Fruit fly (Drosophila melanogaster) whole organism, embryonic: Measurements from ENCODE around the gene CG13031.

Source experiments
- Atf6 ChIP-seq: fragments of 200-800 bp; sonication (Bioruptor generic); IDR thresholded peaks from 2 replicates; pipeline ENCODE4 v1.3.6; 2022; ENCODE audit warnings: missing biosample characterization, missing genetic modification characterization
- BEAF-32 ChIP-seq: fragments of 200-800 bp; sonication (Bioruptor generic); optimal IDR thresholded peaks from 3 replicates; lab custom pipeline; 2017; ENCODE audit warnings: missing biosample characterization, missing genetic modification characterization, mild to moderate bottlenecking, moderate library complexity, missing genetic modification reagents
- CG10147 ChIP-seq: fragments of 200-800 bp; sonication (Bioruptor generic); optimal IDR thresholded peaks from 2 replicates; lab custom pipeline; 2019; ENCODE audit warnings: missing biosample characterization, mild to moderate bottlenecking, missing genetic modification characterization, moderate library complexity
- CG10209 ChIP-seq: fragments of 200-800 bp; sonication (Bioruptor generic); optimal IDR thresholded peaks from 3 replicates; lab custom pipeline; 2017; ENCODE audit warnings: missing biosample characterization, mild to moderate bottlenecking, missing genetic modification characterization, missing genetic modification reagents
- CG11560 ChIP-seq: fragments of 200-800 bp; sonication (Bioruptor generic); IDR thresholded peaks from 3 replicates; pipeline ENCODE4 v1.3.6; 2022; ENCODE audit warnings: missing biosample characterization, missing genetic modification characterization
- CG12391 ChIP-seq: fragments of 200-800 bp; sonication (Bioruptor generic); optimal IDR thresholded peaks from 3 replicates; lab custom pipeline; 2018; ENCODE audit warnings: missing biosample characterization, mild to moderate bottlenecking, missing genetic modification characterization, moderate library complexity
- CG15696 ChIP-seq: fragments of 200-800 bp; sonication (Bioruptor generic); optimal IDR thresholded peaks from 2 replicates; lab custom pipeline; 2019; ENCODE audit warnings: missing biosample characterization, mild to moderate bottlenecking, missing genetic modification characterization, moderate library complexity
- CG16813 ChIP-seq: fragments of 200-800 bp; sonication (Bioruptor generic); IDR thresholded peaks from 3 replicates; pipeline ENCODE4 v1.3.6; 2022; ENCODE audit warnings: missing biosample characterization, missing genetic modification characterization; ENCODE audit not compliant: partially characterized antibody
- CG2116 ChIP-seq: fragments of 200-800 bp; sonication (Bioruptor generic); optimal IDR thresholded peaks from 3 replicates; lab custom pipeline; 2018; ENCODE audit warnings: missing biosample characterization, mild to moderate bottlenecking, missing genetic modification characterization
- CG31224 ChIP-seq: fragments of 200-800 bp; sonication (Bioruptor generic); IDR thresholded peaks from 2 replicates; pipeline ENCODE4 v1.3.6; 2022; ENCODE audit warnings: missing biosample characterization, missing genetic modification characterization
- CG3163 ChIP-seq: fragments of 200-800 bp; sonication (Bioruptor generic); optimal IDR thresholded peaks from 3 replicates; lab custom pipeline; 2016; ENCODE audit warnings: missing biosample characterization, missing genetic modification characterization
- CG32532 ChIP-seq: fragments of 200-800 bp; sonication (Bioruptor generic); IDR thresholded peaks from 2 replicates; pipeline ENCODE4 v1.3.6; 2022; ENCODE audit warnings: missing biosample characterization, missing genetic modification characterization
- CG33213 ChIP-seq: fragments of 200-800 bp; sonication (Bioruptor generic); optimal IDR thresholded peaks from 3 replicates; lab custom pipeline; 2016; ENCODE audit warnings: missing biosample characterization, missing genetic modification characterization
- CG34224 ChIP-seq: fragments of 200-800 bp; sonication (Bioruptor generic); IDR thresholded peaks from 3 replicates; pipeline ENCODE4 v1.3.6; 2022; ENCODE audit warnings: missing biosample characterization, missing genetic modification characterization; ENCODE audit not compliant: partially characterized antibody
- CG34376 ChIP-seq: fragments of 200-800 bp; sonication (Bioruptor generic); optimal IDR thresholded peaks from 2 replicates; lab custom pipeline; 2018; ENCODE audit warnings: missing biosample characterization, mild to moderate bottlenecking, missing genetic modification characterization
- CG3847 ChIP-seq: fragments of 200-800 bp; sonication (Bioruptor generic); IDR thresholded peaks from 2 replicates; pipeline ENCODE4 v1.3.6; 2022; ENCODE audit warnings: missing biosample characterization, missing genetic modification characterization
- CG6175 ChIP-seq: fragments of 200-800 bp; sonication (Bioruptor generic); IDR thresholded peaks from 3 replicates; pipeline ENCODE4 v1.3.6; 2022; ENCODE audit warnings: missing biosample characterization, missing genetic modification characterization
- CG6254 ChIP-seq: fragments of 200-800 bp; sonication (Bioruptor generic); optimal IDR thresholded peaks from 3 replicates; lab custom pipeline; 2017; ENCODE audit warnings: mild to moderate bottlenecking, missing biosample characterization, missing genetic modification reagents, missing genetic modification characterization
- CG7745 ChIP-seq: fragments of 200-800 bp; sonication (Bioruptor generic); optimal IDR thresholded peaks from 2 replicates; lab custom pipeline; 2018; ENCODE audit warnings: missing biosample characterization, mild to moderate bottlenecking, missing genetic modification characterization, moderate library complexity
- CG7963 ChIP-seq: fragments of 200-800 bp; sonication (Bioruptor generic); IDR thresholded peaks from 3 replicates; pipeline ENCODE4 v1.3.6; 2022; ENCODE audit warnings: missing biosample characterization, missing genetic modification characterization; ENCODE audit not compliant: partially characterized antibody
- CG8290 ChIP-seq, 3 experiments: fragments of 200-800 bp; sonication (Bioruptor generic); optimal IDR thresholded peaks; 2 replicates each; lab custom pipeline; 2016 to 2019; ENCODE audit warnings: missing biosample characterization in 3 of 3, missing genetic modification characterization in 3 of 3, mild to moderate bottlenecking in 2 of 3, moderate library complexity in 1 of 3
- CG9727 ChIP-seq: fragments of 200-800 bp; sonication (Bioruptor generic); optimal IDR thresholded peaks from 3 replicates; lab custom pipeline; 2017; ENCODE audit warnings: missing biosample characterization, mild to moderate bottlenecking, missing genetic modification characterization
- CkIIα-i1 ChIP-seq: fragments of 200-800 bp; sonication (Bioruptor generic); IDR thresholded peaks from 2 replicates; pipeline ENCODE4 v1.3.6; 2022; ENCODE audit warnings: missing biosample characterization, missing genetic modification characterization
- Dll ChIP-seq: fragments of 200-800 bp; sonication (Bioruptor generic); IDR thresholded peaks from 4 replicates; pipeline ENCODE4 v1.3.6; 2022; ENCODE audit warnings: missing biosample characterization, missing genetic modification characterization; ENCODE audit not compliant: partially characterized antibody
- Drgx ChIP-seq: fragments of 200-800 bp; sonication (Bioruptor generic); IDR thresholded peaks from 2 replicates; pipeline ENCODE4 v1.3.6; 2022; ENCODE audit warnings: missing biosample characterization, missing genetic modification characterization
- Gug ChIP-seq: fragments of 200-800 bp; sonication (Bioruptor generic); IDR thresholded peaks from 4 replicates; pipeline ENCODE4 v1.3.6; 2022; ENCODE audit warnings: missing biosample characterization, missing genetic modification characterization
- HLH3B ChIP-seq: fragments of 200-800 bp; sonication (Bioruptor generic); IDR thresholded peaks from 2 replicates; pipeline ENCODE4 v1.3.6; 2022; ENCODE audit warnings: missing biosample characterization, missing genetic modification characterization
- HLH4C ChIP-seq: fragments of 200-800 bp; sonication (Bioruptor generic); IDR thresholded peaks from 3 replicates; pipeline ENCODE4 v1.3.6; 2022; ENCODE audit warnings: missing biosample characterization, missing genetic modification characterization; ENCODE audit not compliant: partially characterized antibody
- Oaz ChIP-seq: fragments of 200-800 bp; sonication (Bioruptor generic); IDR thresholded peaks from 2 replicates; pipeline ENCODE4 v1.3.6; 2022; ENCODE audit warnings: missing biosample characterization, missing genetic modification characterization
- Oli ChIP-seq: fragments of 200-800 bp; sonication (Bioruptor generic); optimal IDR thresholded peaks from 2 replicates; lab custom pipeline; 2018; ENCODE audit warnings: missing biosample characterization, mild to moderate bottlenecking, missing genetic modification characterization, moderate library complexity
- Scr ChIP-seq: fragments of 200-800 bp; sonication (Bioruptor generic); IDR thresholded peaks from 2 replicates; pipeline ENCODE4 v1.3.6; 2022; ENCODE audit warnings: missing biosample characterization, missing genetic modification characterization; ENCODE audit not compliant: partially characterized antibody
- Taf1 ChIP-seq: fragments of 200-800 bp; sonication (Bioruptor generic); IDR thresholded peaks from 2 replicates; pipeline ENCODE4 v1.3.6; 2022; ENCODE audit warnings: missing biosample characterization, missing genetic modification characterization
- az2 ChIP-seq: fragments of 200-800 bp; sonication (Bioruptor generic); optimal IDR thresholded peaks from 3 replicates; lab custom pipeline; 2016; ENCODE audit warnings: missing biosample characterization, missing genetic modification characterization
- cato ChIP-seq: fragments of 200-800 bp; sonication (Bioruptor generic); optimal IDR thresholded peaks from 2 replicates; lab custom pipeline; 2016; ENCODE audit warnings: missing biosample characterization, missing genetic modification characterization, borderline replicate concordance
- ci ChIP-seq: fragments of 200-800 bp; sonication (Bioruptor generic); IDR thresholded peaks from 3 replicates; pipeline ENCODE4 v1.3.6; 2022; ENCODE audit warnings: missing biosample characterization, missing genetic modification characterization
- crol ChIP-seq: fragments of 200-800 bp; sonication (Bioruptor generic); IDR thresholded peaks from 2 replicates; pipeline ENCODE4 v1.3.6; 2022; ENCODE audit warnings: missing biosample characterization, missing genetic modification characterization
- gfzf ChIP-seq: fragments of 200-800 bp; sonication (Bioruptor generic); optimal IDR thresholded peaks from 2 replicates; lab custom pipeline; 2016; ENCODE audit warnings: missing biosample characterization, mild to moderate bottlenecking, missing genetic modification characterization, moderate library complexity
- ham ChIP-seq: fragments of 200-800 bp; sonication (Bioruptor generic); IDR thresholded peaks from 2 replicates; pipeline ENCODE4 v1.3.6; 2022; ENCODE audit warnings: missing biosample characterization, missing genetic modification characterization
- jigr1 ChIP-seq: fragments of 200-800 bp; sonication (Bioruptor generic); IDR thresholded peaks from 3 replicates; pipeline ENCODE4 v1.3.6; 2022; ENCODE audit warnings: missing biosample characterization, missing genetic modification characterization
- lola ChIP-seq, 3 experiments: fragments of >200 bp in 2 of 3; fragments of 200-800 bp in 1 of 3; sonication (Bioruptor generic) in 1 of 3; optimal IDR thresholded peaks; 2 replicates each; lab custom pipeline; 2017 to 2019; ENCODE audit warnings: missing biosample characterization in 3 of 3, missing genetic modification characterization in 3 of 3, mild to moderate bottlenecking in 1 of 3, moderate library complexity in 1 of 3
- luna ChIP-seq: fragments of 200-800 bp; sonication (Bioruptor generic); optimal IDR thresholded peaks from 2 replicates; lab custom pipeline; 2016; ENCODE audit warnings: missing biosample characterization, missing genetic modification characterization
- mirr ChIP-seq: fragments of 200-800 bp; sonication (Bioruptor generic); optimal IDR thresholded peaks from 3 replicates; lab custom pipeline; 2018; ENCODE audit warnings: missing biosample characterization, mild to moderate bottlenecking, missing genetic modification characterization
- nerfin-2 ChIP-seq: fragments of 200-800 bp; sonication (Bioruptor generic); IDR thresholded peaks from 2 replicates; pipeline ENCODE4 v1.3.6; 2022; ENCODE audit warnings: missing biosample characterization, missing genetic modification characterization; ENCODE audit not compliant: partially characterized antibody
- p53 ChIP-seq: fragments of 200-800 bp; sonication (Bioruptor generic); optimal IDR thresholded peaks from 2 replicates; lab custom pipeline; 2016; ENCODE audit warnings: missing biosample characterization, missing genetic modification characterization
- phol ChIP-seq: fragments of 200-800 bp; sonication (Bioruptor generic); optimal IDR thresholded peaks from 3 replicates; lab custom pipeline; 2018; ENCODE audit warnings: missing biosample characterization, mild to moderate bottlenecking, missing genetic modification characterization, moderate library complexity
- sens ChIP-seq: fragments of 200-800 bp; sonication (Bioruptor generic); peaks from one replicate; lab custom pipeline; 2016; ENCODE audit warnings: missing biosample characterization, missing genetic modification characterization
- seq ChIP-seq: fragments of 200-800 bp; sonication (Bioruptor generic); IDR thresholded peaks from 2 replicates; pipeline ENCODE4 v1.3.6; 2022; ENCODE audit warnings: missing biosample characterization, missing genetic modification characterization
- vnd ChIP-seq: fragments of 200-800 bp; sonication (Bioruptor generic); IDR thresholded peaks from 3 replicates; pipeline ENCODE4 v1.3.6; 2022; ENCODE audit warnings: missing biosample characterization, missing genetic modification characterization; ENCODE audit not compliant: partially characterized antibody

The CG13031 gene

dm6 chr3L:16713446-16714192 is 11.0 kb upstream of the CG13031 start (continued):
- TF ChIP-seq jigr1 (GFP tag; lab: Robert Waterston, UW) (no peak), CG34224 (GFP tag; lab: Robert Waterston, UW) (peak; percentile 63), vnd (GFP tag; lab: Robert Waterston, UW) (peak; percentile 64), CG15696 (tag; lab: Kevin White, UChicago) (no peak), nerfin-2 (GFP tag; lab: Robert Waterston, UW) (peak; percentile 76; the same call in 1 of the 2 replicates), sens (GFP tag; lab: Kevin White, UChicago) (peak; percentile 72), CG31224 (no peak), Oaz (GFP tag; lab: Robert Waterston, UW) (no peak), CG33213 (no peak), CG2116 (GFP tag; lab: Kevin White, UChicago) (peak; percentile 65), luna (GFP tag; lab: Kevin White, UChicago) (peak; percentile 1), CG3163 (GFP tag; lab: Kevin White, UChicago) (no peak), CG6254 (GFP tag; lab: Kevin White, UChicago) (peak; percentile 64), gfzf (GFP tag; lab: Kevin White, UChicago) (no peak), CG11560 (peak; percentile 93), CG3847 (GFP tag; lab: Robert Waterston, UW) (no peak), Scr (GFP tag; lab: Robert Waterston, UW) (peak; percentile 60), lola (GFP tag; optimal IDR thresholded peaks at IDR 0.05; lab: Kevin White, UChicago) (no peak), ci (GFP tag; lab: Robert Waterston, UW) (peak; percentile 49; the same call in 1 of the 3 replicates), CG16813 (GFP tag; lab: Robert Waterston, UW) (peak; percentile 54; the same call in 2 of the 3 replicates), CG7745 (tag; lab: Kevin White, UChicago) (no peak), CkIIα-i1 (no peak), phol (tag; lab: Kevin White, UChicago) (peak; percentile 7), crol (peak; percentile 68), CG7963 (peak; percentile 60; the same call in 2 of the 3 replicates), HLH4C (GFP tag; lab: Robert Waterston, UW) (peak; percentile 81), CG10147 (no peak), Drgx (GFP tag; lab: Robert Waterston, UW) (no peak), mirr (GFP tag; lab: Kevin White, UChicago) (no peak), CG8290 (GFP tag; optimal IDR thresholded peaks at IDR 0.05; lab: Kevin White, UChicago) (peak; percentile 28), CG8290 (tag; optimal IDR thresholded peaks at IDR 0.05; lab: Kevin White, UChicago) (peak in 1 of 2 experiments; percentile 29), Dll (GFP tag; lab: Robert Waterston, UW) (peak; percentile 63; the same call in 3 of the 4 replicates)

dm6 chr3L:16714193-16714538 is 10.5 kb upstream of the CG13031 start:
- TF ChIP-seq CG12391 (peak; percentile 8), Taf1 (no peak), CG32532 (GFP tag; lab: Robert Waterston, UW) (0 out of 2 replicates have a peak, but pooled peaks have one; percentile 16), seq (peak; percentile 35; the same call in 1 of the 2 replicates), Gug (GFP tag; lab: Robert Waterston, UW) (no peak), CG9727 (peak; percentile 24), az2 (GFP tag; lab: Kevin White, UChicago) (no peak), vnd (GFP tag; lab: Robert Waterston, UW) (no peak), cato (GFP tag; lab: Kevin White, UChicago) (no peak), CG34376 (GFP tag; lab: Kevin White, UChicago) (no peak), ham (GFP tag; lab: Robert Waterston, UW) (no peak), Atf6 (peak; percentile 53; the same call in 1 of the 2 replicates), CG10209 (GFP tag; lab: Kevin White, UChicago) (peak; percentile 30), BEAF-32 (GFP tag; lab: Kevin White, UChicago) (no peak), p53 (GFP tag; lab: Kevin White, UChicago) (no peak), HLH3B (0 out of 2 replicates have a peak, but pooled peaks have one; percentile 8), Oli (tag; lab: Kevin White, UChicago) (peak; percentile 2), CG6175 (GFP tag; lab: Robert Waterston, UW) (no peak)
